Fruit fly (Drosophila melanogaster) whole organism, embryonic: ENCODE results near the gene CG15891.

Experiments used
- Abd-B ChIP-seq: fragments of 200-800 bp; sonication (Bioruptor generic); optimal IDR thresholded peaks from 2 replicates; lab custom pipeline; 2018; ENCODE audit warnings: missing biosample characterization, mild to moderate bottlenecking, missing genetic modification characterization, moderate library complexity
- Asciz ChIP-seq: fragments of 200-800 bp; sonication (Bioruptor generic); optimal IDR thresholded peaks from 2 replicates; lab custom pipeline; 2017; ENCODE audit warnings: missing biosample characterization, mild to moderate bottlenecking, missing genetic modification characterization, missing genetic modification reagents
- Atf-2 ChIP-seq: fragments of 200-800 bp; sonication (Bioruptor generic); optimal IDR thresholded peaks from 2 replicates; lab custom pipeline; 2016; ENCODE audit warnings: missing biosample characterization, missing genetic modification characterization
- CG10321 ChIP-seq: fragments of 200-800 bp; sonication (Bioruptor generic); IDR thresholded peaks from 2 replicates; pipeline ENCODE4 v1.3.6; 2022; ENCODE audit warnings: missing biosample characterization, missing genetic modification characterization
- CG10366 ChIP-seq: fragments of 200-800 bp; sonication (Bioruptor generic); IDR thresholded peaks from 2 replicates; pipeline ENCODE4 v1.3.6; 2022; ENCODE audit warnings: missing biosample characterization, missing genetic modification characterization
- CG11093 ChIP-seq: fragments of 200-800 bp; sonication (Bioruptor generic); IDR thresholded peaks from 3 replicates; pipeline ENCODE4 v1.3.6; 2022; ENCODE audit warnings: missing biosample characterization, missing genetic modification characterization
- CG11695 ChIP-seq: fragments of 200-800 bp; sonication (Bioruptor generic); IDR thresholded peaks from 3 replicates; pipeline ENCODE4 v1.3.6; 2022; ENCODE audit warnings: missing biosample characterization, missing genetic modification characterization
- CG12104 ChIP-seq: fragments of 200-800 bp; sonication (Bioruptor generic); optimal IDR thresholded peaks from 3 replicates; lab custom pipeline; 2016; ENCODE audit warnings: missing biosample characterization, missing genetic modification characterization
- CG15514 ChIP-seq: fragments of 200-800 bp; sonication (Bioruptor generic); optimal IDR thresholded peaks from 3 replicates; lab custom pipeline; 2017; ENCODE audit warnings: missing biosample characterization, missing genetic modification characterization, mild to moderate bottlenecking, moderate library complexity, missing genetic modification reagents
- CG17359 ChIP-seq: fragments of 200-800 bp; sonication (Bioruptor generic); optimal IDR thresholded peaks from 3 replicates; lab custom pipeline; 2018; ENCODE audit warnings: missing biosample characterization, mild to moderate bottlenecking, missing genetic modification characterization, moderate library complexity
- CG18262 ChIP-seq: fragments of 200-800 bp; optimal IDR thresholded peaks from 3 replicates; lab custom pipeline; 2019; ENCODE audit warnings: missing biosample characterization, mild to moderate bottlenecking, missing genetic modification characterization, moderate library complexity
- CG2678 ChIP-seq: fragments of 200-800 bp; sonication (Bioruptor generic); optimal IDR thresholded peaks from 3 replicates; lab custom pipeline; 2019; ENCODE audit warnings: missing biosample characterization, mild to moderate bottlenecking, missing genetic modification characterization, moderate library complexity
- CG30403 ChIP-seq: fragments of 200-800 bp; sonication (Bioruptor generic); optimal IDR thresholded peaks from 3 replicates; lab custom pipeline; 2016; ENCODE audit warnings: missing biosample characterization, missing genetic modification characterization
- CG5245 ChIP-seq: fragments of 200-800 bp; sonication (Bioruptor generic); optimal IDR thresholded peaks from 3 replicates; lab custom pipeline; 2016; ENCODE audit warnings: missing biosample characterization, missing genetic modification characterization
- CG6254 ChIP-seq: fragments of 200-800 bp; sonication (Bioruptor generic); optimal IDR thresholded peaks from 3 replicates; lab custom pipeline; 2017; ENCODE audit warnings: mild to moderate bottlenecking, missing biosample characterization, missing genetic modification reagents, missing genetic modification characterization
- CG6272 ChIP-seq: fragments of 200-800 bp; sonication (Bioruptor generic); IDR thresholded peaks from 2 replicates; pipeline ENCODE4 v1.3.6; 2022; ENCODE audit warnings: missing biosample characterization, missing genetic modification characterization
- CG6689 ChIP-seq: fragments of 200-800 bp; sonication (Bioruptor generic); IDR thresholded peaks from 2 replicates; pipeline ENCODE4 v1.3.6; 2022; ENCODE audit warnings: missing biosample characterization, missing genetic modification characterization
- CG8388 ChIP-seq: fragments of 200-800 bp; sonication (Bioruptor generic); optimal IDR thresholded peaks from 2 replicates; lab custom pipeline; 2019; ENCODE audit warnings: missing biosample characterization, mild to moderate bottlenecking, missing genetic modification characterization, moderate library complexity
- Dad ChIP-seq: fragments of 200-800 bp; sonication (Bioruptor generic); optimal IDR thresholded peaks from 3 replicates; lab custom pipeline; 2016; ENCODE audit warnings: missing biosample characterization, missing genetic modification characterization
- Drgx ChIP-seq: fragments of 200-800 bp; sonication (Bioruptor generic); IDR thresholded peaks from 2 replicates; pipeline ENCODE4 v1.3.6; 2022; ENCODE audit warnings: missing biosample characterization, missing genetic modification characterization
- E2f1 ChIP-seq: fragments of 200-800 bp; sonication (Bioruptor generic); IDR thresholded peaks from 2 replicates; pipeline ENCODE4 v1.3.6; 2022; ENCODE audit warnings: missing biosample characterization, missing genetic modification characterization
- Ets65A ChIP-seq: fragments of 200-800 bp; sonication (Bioruptor generic); peaks from one replicate; lab custom pipeline; 2016; ENCODE audit warnings: missing biosample characterization, missing genetic modification characterization
- HHEX ChIP-seq: fragments of 200-800 bp; sonication (Bioruptor generic); optimal IDR thresholded peaks from 3 replicates; lab custom pipeline; 2017; ENCODE audit warnings: missing biosample characterization, mild to moderate bottlenecking, missing genetic modification characterization, missing genetic modification reagents
- HLH4C ChIP-seq: fragments of 200-800 bp; sonication (Bioruptor generic); IDR thresholded peaks from 3 replicates; pipeline ENCODE4 v1.3.6; 2022; ENCODE audit warnings: missing biosample characterization, missing genetic modification characterization; ENCODE audit not compliant: partially characterized antibody
- Hsf ChIP-seq: fragments of 200-800 bp; sonication (Bioruptor generic); optimal IDR thresholded peaks from 3 replicates; lab custom pipeline; 2016; ENCODE audit warnings: missing biosample characterization, missing genetic modification characterization
- Jarid2 ChIP-seq: fragments of 200-800 bp; sonication (Bioruptor generic); optimal IDR thresholded peaks from 3 replicates; lab custom pipeline; 2017; ENCODE audit warnings: mild to moderate bottlenecking, missing biosample characterization, missing genetic modification reagents, missing genetic modification characterization
- Sox102F ChIP-seq: fragments of 200-800 bp; sonication (Bioruptor generic); optimal IDR thresholded peaks from 2 replicates; lab custom pipeline; 2018; ENCODE audit warnings: missing biosample characterization, mild to moderate bottlenecking, missing genetic modification characterization, moderate library complexity
- ara ChIP-seq: fragments of 200-800 bp; sonication (Bioruptor generic); IDR thresholded peaks from 2 replicates; pipeline ENCODE4 v1.3.6; 2022; ENCODE audit warnings: missing biosample characterization, missing genetic modification characterization
- az2 ChIP-seq: fragments of 200-800 bp; sonication (Bioruptor generic); optimal IDR thresholded peaks from 3 replicates; lab custom pipeline; 2016; ENCODE audit warnings: missing biosample characterization, missing genetic modification characterization
- chinmo ChIP-seq: fragments of 200-800 bp; sonication (Bioruptor generic); IDR thresholded peaks from 4 replicates; pipeline ENCODE4 v1.3.6; 2022; ENCODE audit warnings: missing biosample characterization, missing genetic modification characterization; ENCODE audit not compliant: partially characterized antibody
- crc ChIP-seq: fragments of 200-800 bp; sonication (Bioruptor generic); optimal IDR thresholded peaks from 2 replicates; lab custom pipeline; 2016; ENCODE audit warnings: missing biosample characterization, missing genetic modification characterization
- dysf ChIP-seq: fragments of 200-800 bp; sonication (Bioruptor generic); IDR thresholded peaks from 3 replicates; pipeline ENCODE4 v1.3.6; 2022; ENCODE audit warnings: missing biosample characterization, missing genetic modification characterization
- gcm2 ChIP-seq: fragments of 200-800 bp; sonication (Bioruptor generic); optimal IDR thresholded peaks from 2 replicates; lab custom pipeline; 2016; ENCODE audit warnings: missing biosample characterization, missing genetic modification characterization
- kah ChIP-seq: fragments of 200-800 bp; sonication (Bioruptor generic); optimal IDR thresholded peaks from 2 replicates; lab custom pipeline; 2018; ENCODE audit warnings: missing biosample characterization, mild to moderate bottlenecking, missing genetic modification characterization
- lab ChIP-seq: fragments of 200-800 bp; sonication (Bioruptor generic); optimal IDR thresholded peaks from 3 replicates; lab custom pipeline; 2017; ENCODE audit warnings: missing biosample characterization, missing genetic modification characterization, mild to moderate bottlenecking, moderate library complexity, missing genetic modification reagents
- lbe ChIP-seq: fragments of 200-800 bp; sonication (Bioruptor generic); optimal IDR thresholded peaks from 2 replicates; lab custom pipeline; 2016; ENCODE audit warnings: missing biosample characterization, mild to moderate bottlenecking, missing genetic modification characterization
- lola ChIP-seq, 3 experiments: fragments of >200 bp in 2 of 3; fragments of 200-800 bp in 1 of 3; sonication (Bioruptor generic) in 1 of 3; optimal IDR thresholded peaks; 2 replicates each; lab custom pipeline; 2017 to 2019; ENCODE audit warnings: missing biosample characterization in 3 of 3, missing genetic modification characterization in 3 of 3, mild to moderate bottlenecking in 1 of 3, moderate library complexity in 1 of 3
- nmo ChIP-seq: fragments of 200-800 bp; sonication (Bioruptor generic); optimal IDR thresholded peaks from 2 replicates; lab custom pipeline; 2018; ENCODE audit warnings: missing biosample characterization, mild to moderate bottlenecking, missing genetic modification characterization, moderate library complexity
- oc ChIP-seq: fragments of 200-800 bp; sonication (Bioruptor generic); optimal IDR thresholded peaks from 2 replicates; lab custom pipeline; 2018; ENCODE audit warnings: missing biosample characterization, mild to moderate bottlenecking, missing genetic modification characterization, moderate library complexity
- row ChIP-seq: fragments of 200-800 bp; sonication (Bioruptor generic); IDR thresholded peaks from 3 replicates; pipeline ENCODE4 v1.3.6; 2022; ENCODE audit warnings: missing biosample characterization, missing genetic modification characterization
- schlank ChIP-seq: fragments of 200-800 bp; sonication (Bioruptor generic); optimal IDR thresholded peaks from 2 replicates; lab custom pipeline; 2018; ENCODE audit warnings: missing biosample characterization, mild to moderate bottlenecking, missing genetic modification characterization
- sens ChIP-seq: fragments of 200-800 bp; sonication (Bioruptor generic); peaks from one replicate; lab custom pipeline; 2016; ENCODE audit warnings: missing biosample characterization, missing genetic modification characterization
- sens-2 ChIP-seq: fragments of 200-800 bp; sonication (Bioruptor generic); IDR thresholded peaks from 2 replicates; pipeline ENCODE4 v1.3.6; 2022; ENCODE audit warnings: missing biosample characterization, missing genetic modification characterization
- so ChIP-seq: fragments of 200-800 bp; sonication (Bioruptor generic); IDR thresholded peaks from 3 replicates; pipeline ENCODE4 v1.3.6; 2022; ENCODE audit warnings: missing biosample characterization, missing genetic modification characterization
- ssp ChIP-seq: fragments of 200-800 bp; sonication (Bioruptor generic); IDR thresholded peaks from 2 replicates; pipeline ENCODE4 v1.3.6; 2022; ENCODE audit warnings: missing biosample characterization, missing genetic modification characterization
- stc ChIP-seq: fragments of 200-800 bp; sonication (Bioruptor generic); IDR thresholded peaks from 2 replicates; pipeline ENCODE4 v1.3.6; 2022; ENCODE audit warnings: missing biosample characterization, missing genetic modification characterization
- tap ChIP-seq: fragments of 200-800 bp; optimal IDR thresholded peaks from 3 replicates; lab custom pipeline; 2019; ENCODE audit warnings: missing biosample characterization, mild to moderate bottlenecking, missing genetic modification characterization, moderate library complexity
- unpg ChIP-seq: fragments of 200-800 bp; sonication (Bioruptor generic); optimal IDR thresholded peaks from 3 replicates; lab custom pipeline; 2018; ENCODE audit warnings: missing biosample characterization, mild to moderate bottlenecking, missing genetic modification characterization, moderate library complexity

Gene CG15891

DNA sequence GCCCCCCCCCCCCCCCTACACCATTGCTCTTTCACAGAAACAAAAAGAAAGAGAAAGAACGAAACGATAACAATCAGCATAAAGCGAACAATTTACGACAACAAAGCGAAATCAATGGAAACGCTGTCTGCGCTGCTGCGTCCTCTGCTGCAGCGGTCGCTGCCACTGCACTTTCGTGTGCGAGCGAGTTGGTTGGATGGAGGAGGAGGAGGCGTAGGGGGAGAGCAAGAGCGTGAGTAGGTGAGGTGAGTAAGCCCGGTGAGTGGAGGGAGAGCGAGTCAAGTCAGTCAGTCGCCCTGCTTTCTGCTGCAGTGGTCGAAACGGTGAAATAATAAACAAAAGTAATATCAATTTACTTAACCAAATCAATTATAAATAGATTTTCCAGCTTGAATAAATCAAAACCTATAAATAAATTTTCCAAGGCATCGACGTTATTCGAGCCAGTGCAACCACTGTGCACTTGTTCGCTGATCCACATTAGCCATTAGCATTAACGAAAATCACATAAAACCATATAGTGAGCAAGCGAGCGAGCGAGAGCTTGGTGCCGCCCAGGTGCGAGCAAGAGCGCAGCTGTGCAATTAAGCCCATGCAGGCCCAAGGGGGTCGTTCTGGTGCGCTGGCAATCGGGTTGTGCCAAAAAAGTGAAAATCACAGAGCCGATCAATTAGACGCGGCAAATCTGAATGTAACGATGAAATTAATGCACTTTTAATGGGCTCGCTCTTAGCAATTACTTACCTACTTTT is 48.8 kb upstream of the CG15891 start (continued):
- TF ChIP-seq Asciz, result no peak
- peak; percentile 7 for TF ChIP-seq CG30403 (GFP tag; lab: Kevin White, UChicago)
- TF ChIP-seq Sox102F (GFP tag; lab: Kevin White, UChicago), result peak; percentile 63
- TF ChIP-seq crc (GFP tag; lab: Kevin White, UChicago), result no peak
- no peak for TF ChIP-seq chinmo
- peak; percentile 3 for TF ChIP-seq kah (GFP tag; lab: Kevin White, UChicago)
- peak; percentile 41; the same call in 1 of the 2 replicates for TF ChIP-seq ssp (GFP tag; lab: Robert Waterston, UW)
- peak; percentile 13 for TF ChIP-seq Dad
- TF ChIP-seq Hsf (GFP tag; lab: Kevin White, UChicago), result peak; percentile 26
- peak; percentile 44; the same call in 1 of the 3 replicates for TF ChIP-seq CG11695 (GFP tag; lab: Robert Waterston, UW)
- TF ChIP-seq stc (GFP tag; lab: Robert Waterston, UW), result peak; percentile 76
- TF ChIP-seq sens, result peak; percentile 91
- no peak for TF ChIP-seq Abd-B
- TF ChIP-seq ara (GFP tag; lab: Robert Waterston, UW), result peak; percentile 71; the same call in 1 of the 2 replicates
- TF ChIP-seq Ets65A (GFP tag; lab: Kevin White, UChicago), result peak; percentile 13
- peak; percentile 18 for TF ChIP-seq az2 (GFP tag; lab: Kevin White, UChicago)
- TF ChIP-seq CG6689, result peak; percentile 47
- peak; percentile 33 for TF ChIP-seq CG8388 (GFP tag; lab: Kevin White, UChicago)
- 0 out of 2 replicates have a peak, but pooled peaks have one; percentile 19 for TF ChIP-seq CG10321
- peak; percentile 4 for TF ChIP-seq lab
- TF ChIP-seq Atf-2, result peak; percentile 2
- TF ChIP-seq schlank (tag; lab: Kevin White, UChicago), result no peak
- TF ChIP-seq so (GFP tag; lab: Robert Waterston, UW), result 0 out of 3 replicates have a peak, but pooled peaks have one; percentile 64
- peak; percentile 45 for TF ChIP-seq CG6254 (GFP tag; lab: Kevin White, UChicago)
- no peak for TF ChIP-seq CG12104
- TF ChIP-seq Drgx (GFP tag; lab: Robert Waterston, UW), result peak; percentile 96
- TF ChIP-seq oc (tag; lab: Kevin White, UChicago), result peak; percentile 38
- TF ChIP-seq row, result peak; percentile 56
- peak; percentile 59; the same call in 2 of the 3 replicates for TF ChIP-seq dysf (GFP tag; lab: Robert Waterston, UW)
- TF ChIP-seq CG18262 (tag; lab: Kevin White, UChicago), result peak; percentile 18
- peak; percentile 18 for TF ChIP-seq tap (tag; lab: Kevin White, UChicago)
- TF ChIP-seq CG15514 (GFP tag; lab: Kevin White, UChicago), result no peak
- no peak for TF ChIP-seq lola (GFP tag; optimal IDR thresholded peaks at IDR 0.05; lab: Kevin White, UChicago)
- TF ChIP-seq CG10366 (GFP tag; lab: Robert Waterston, UW), result peak; percentile 61
- peak; percentile 48 for TF ChIP-seq CG17359 (tag; lab: Kevin White, UChicago)
- TF ChIP-seq CG11093 (GFP tag; lab: Robert Waterston, UW), result 0 out of 3 replicates have a peak, but pooled peaks have one; percentile 13
- peak; percentile 3 for TF ChIP-seq HHEX (GFP tag; lab: Kevin White, UChicago)
- TF ChIP-seq sens-2 (GFP tag; lab: Robert Waterston, UW), result peak; percentile 57
- peak; percentile 10 for TF ChIP-seq unpg (GFP tag; lab: Kevin White, UChicago)
- no peak for TF ChIP-seq gcm2
- TF ChIP-seq CG2678, result peak; percentile 8
- 0 out of 2 replicates have a peak, but pooled peaks have one; percentile 33 for TF ChIP-seq CG6272
- peak; percentile 46 for TF ChIP-seq E2f1 (GFP tag; lab: Robert Waterston, UW)
- peak; percentile 91 for TF ChIP-seq lbe (GFP tag; lab: Kevin White, UChicago)
- TF ChIP-seq Jarid2, result peak; percentile 5
- peak; percentile 5 for TF ChIP-seq nmo (GFP tag; lab: Kevin White, UChicago)
- TF ChIP-seq CG5245 (GFP tag; lab: Kevin White, UChicago), result peak; percentile 9
- peak; percentile 25; the same call in 1 of the 3 replicates for TF ChIP-seq HLH4C (GFP tag; lab: Robert Waterston, UW)
